Worm (Caenorhabditis elegans): ENCODE data around the gene Y57G11C.43.
"Not testable (repeated sequence)": the region's sequence is repeated elsewhere in the genome, so short reads cannot be mapped to it uniquely, and the experiment has no call there.

Gene Y57G11C.43

ce11 chrIV:14767693-14768251 lies 1.5 kb upstream of the Y57G11C.43 start, which contains the start of the genes mrps-7 and Y57G11C.3 (continued):
- TF ChIP-seq sma-9 (GFP tag; optimal IDR thresholded peaks at IDR 0.05) (peak; percentile 89), sma-9 (tag; optimal IDR thresholded peaks at IDR 0.05) (no peak), mbf-1 (tag; optimal IDR thresholded peaks at IDR 0.05) (no peak), nhr-237 (tag; optimal IDR thresholded peaks at IDR 0.05) (no peak), nhr-129 (tag; optimal IDR thresholded peaks at IDR 0.05) (peak; percentile 95), ceh-82 (tag; optimal IDR thresholded peaks at IDR 0.05) (peak; percentile 63), elt-1 (tag; optimal IDR thresholded peaks at IDR 0.05) (no peak), sem-4 (tag; optimal IDR thresholded peaks at IDR 0.05) (peak; percentile 71), alr-1 (tag; optimal IDR thresholded peaks at IDR 0.05) (no peak), R02D3.7 (tag; optimal IDR thresholded peaks at IDR 0.05) (peak; percentile 96)

- TF ChIP-seq fos-1 (tag; optimal IDR thresholded peaks at IDR 0.05) (no peak), lin-11 (tag; optimal IDR thresholded peaks at IDR 0.05) (no peak), nhr-129 (tag; optimal IDR thresholded peaks at IDR 0.05) (no peak), ztf-1 (GFP tag; conservative IDR thresholded peaks at IDR 0.05) (no peak), ceh-16 (tag; optimal IDR thresholded peaks at IDR 0.05) (no peak), ceh-82 (tag; optimal IDR thresholded peaks at IDR 0.05) (no peak), aly-2 (tag; optimal IDR thresholded peaks at IDR 0.05) (no peak), nhr-21 (tag; optimal IDR thresholded peaks at IDR 0.05) (no peak), peb-1 (tag; optimal IDR thresholded peaks at IDR 0.05) (no peak), lin-39 (tag; optimal IDR thresholded peaks at IDR 0.05) (no peak), mbf-1 (tag; optimal IDR thresholded peaks at IDR 0.05) (no peak), Y55F3AM.14 (GFP tag; optimal IDR thresholded peaks at IDR 0.05) (no peak), nhr-10 (tag; optimal IDR thresholded peaks at IDR 0.05) (no peak), F13H6.1 (tag; optimal IDR thresholded peaks at IDR 0.05) (no peak)
Observed at ce11 chrIV:14770663-14771062, 1.4 kb downstream of the Y57G11C.43 start.

ce11 chrIV:14771325-14771724 lies 2.1 kb downstream of the Y57G11C.43 start, which contains the start of gene degl-1:
Gene degl-1 (minus strand): TSS chrIV:14771425.
- TF ChIP-seq lsy-2 (tag; optimal IDR thresholded peaks at IDR 0.05) (no peak), ama-1 (optimal IDR thresholded peaks at IDR 0.05) (no peak), ceh-16 (tag; optimal IDR thresholded peaks at IDR 0.05) (no peak), zag-1 (tag; optimal IDR thresholded peaks at IDR 0.05) (no peak), sma-3 (GFP tag; optimal IDR thresholded peaks at IDR 0.05) (no peak), lin-39 (tag; optimal IDR thresholded peaks at IDR 0.05) (no peak), fos-1 (tag; optimal IDR thresholded peaks at IDR 0.05) (no peak), nhr-237 (tag; optimal IDR thresholded peaks at IDR 0.05) (no peak), mab-5 (tag; optimal IDR thresholded peaks at IDR 0.05) (no peak), crh-2 (tag; optimal IDR thresholded peaks at IDR 0.05) (no peak), snpc-4 (tag; optimal IDR thresholded peaks at IDR 0.05) (no peak), ceh-82 (tag; optimal IDR thresholded peaks at IDR 0.05) (no peak), sma-9 (GFP tag; optimal IDR thresholded peaks at IDR 0.05) (no peak), sma-9 (tag; optimal IDR thresholded peaks at IDR 0.05) (no peak), lin-13 (GFP tag; optimal IDR thresholded peaks at IDR 0.05) (no peak), Y55F3AM.14 (GFP tag; optimal IDR thresholded peaks at IDR 0.05) (no peak), nhr-23 (tag; optimal IDR thresholded peaks at IDR 0.05) (no peak), egl-27 (tag; optimal IDR thresholded peaks at IDR 0.05) (no peak), mbf-1 (tag; optimal IDR thresholded peaks at IDR 0.05) (no peak), nhr-10 (tag; optimal IDR thresholded peaks at IDR 0.05) (no peak)

- TF ChIP-seq F13H6.1 (tag; optimal IDR thresholded peaks at IDR 0.05): no peak
- no peak for TF ChIP-seq nhr-6 (tag; optimal IDR thresholded peaks at IDR 0.05)
- no peak for TF ChIP-seq nhr-77 (tag; optimal IDR thresholded peaks at IDR 0.05)
- TF ChIP-seq fos-1 (tag; optimal IDR thresholded peaks at IDR 0.05): no peak
- no peak for TF ChIP-seq gmeb-1 (tag; optimal IDR thresholded peaks at IDR 0.05)
Observed at ce11 chrIV:14773280-14774071, 4.2 kb downstream of the Y57G11C.43 start, which contains the start of gene Y57G11C.36. Gene Y57G11C.36 (minus strand): TSS chrIV:14773781.

ce11 chrIV:14774454-14774853 lies 5.2 kb downstream of the Y57G11C.43 start, which contains the start of gene Y57G11C.51:
Gene Y57G11C.51 (minus strand): TSS chrIV:14774554.
- TF ChIP-seq unc-39 (tag; optimal IDR thresholded peaks at IDR 0.05); ztf-4 (tag; optimal IDR thresholded peaks at IDR 0.05); Y55F3AM.14 (GFP tag; optimal IDR thresholded peaks at IDR 0.05): not testable (repeated sequence)
